Worm (Caenorhabditis elegans) whole organism, L2 larva: Measurements from ENCODE around the gene ZK616.5.

Experiments used
- C34F6.9 ChIP-seq: fragments of 150-350 bp; optimal IDR thresholded peaks from 2 replicates; lab custom pipeline; 2014; ENCODE audit warnings: missing biosample characterization, missing genetic modification characterization
- F13H6.1 ChIP-seq: sonication (generic microtip); optimal IDR thresholded peaks from 2 replicates; lab custom pipeline; 2016; ENCODE audit warnings: missing genetic modification characterization, missing compliant biosample characterization
- R02D3.7 ChIP-seq: fragments of 150-350 bp; optimal IDR thresholded peaks from 2 replicates; lab custom pipeline; 2014; ENCODE audit warnings: missing biosample characterization, missing genetic modification characterization
- ZK546.5 ChIP-seq: sonication (generic microtip); optimal IDR thresholded peaks from 2 replicates; lab custom pipeline; 2017; ENCODE audit warnings: missing biosample characterization, missing genetic modification characterization
- alr-1 ChIP-seq: fragments of 150-350 bp; optimal IDR thresholded peaks from 2 replicates; lab custom pipeline; 2014; ENCODE audit warnings: missing biosample characterization, missing genetic modification characterization
- aly-2 ChIP-seq: fragments of 150-350 bp; optimal IDR thresholded peaks from 2 replicates; lab custom pipeline; 2014; ENCODE audit warnings: missing biosample characterization, missing genetic modification characterization
- ama-1 ChIP-seq: fragments of 150-350 bp; optimal IDR thresholded peaks from 2 replicates; lab custom pipeline; 2018; ENCODE audit warnings: inconsistent platforms
- ceh-16 ChIP-seq: fragments of 150-350 bp; optimal IDR thresholded peaks from 2 replicates; lab custom pipeline; 2014; ENCODE audit warnings: missing biosample characterization, missing genetic modification characterization
- ceh-82 ChIP-seq: fragments of 150-350 bp; optimal IDR thresholded peaks from 2 replicates; lab custom pipeline; 2014; ENCODE audit warnings: missing biosample characterization, missing genetic modification characterization
- crh-2 ChIP-seq: sonication (generic microtip); optimal IDR thresholded peaks from 2 replicates; lab custom pipeline; 2017; ENCODE audit warnings: missing biosample characterization, missing genetic modification characterization
- dmd-4 ChIP-seq: sonication (generic microtip); optimal IDR thresholded peaks from 2 replicates; lab custom pipeline; 2017; ENCODE audit warnings: missing biosample characterization, missing genetic modification characterization
- egl-27 ChIP-seq: sonication (generic microtip); optimal IDR thresholded peaks from 3 replicates; lab custom pipeline; 2017; ENCODE audit warnings: missing biosample characterization, missing genetic modification reagents, missing genetic modification characterization
- fos-1 ChIP-seq: fragments of 150-350 bp; optimal IDR thresholded peaks from 2 replicates; lab custom pipeline; 2014; ENCODE audit warnings: missing biosample characterization, missing genetic modification characterization
- gmeb-1 ChIP-seq: fragments of 150-350 bp; optimal IDR thresholded peaks from 2 replicates; lab custom pipeline; 2014; ENCODE audit warnings: missing biosample characterization, missing genetic modification characterization
- lin-11 ChIP-seq: fragments of 150-350 bp; sonication (generic microtip); optimal IDR thresholded peaks from 2 replicates; lab custom pipeline; 2014; ENCODE audit warnings: missing biosample characterization, missing genetic modification characterization, inconsistent platforms, mixed read lengths
- lin-13 ChIP-seq: fragments of 150-350 bp; optimal IDR thresholded peaks from 2 replicates; lab custom pipeline; 2014; ENCODE audit warnings: missing biosample characterization, missing genetic modification reagents, missing genetic modification characterization
- lin-39 ChIP-seq: fragments of 150-350 bp; optimal IDR thresholded peaks from 2 replicates; lab custom pipeline; 2014; ENCODE audit warnings: missing biosample characterization, missing genetic modification reagents, missing genetic modification characterization
- lsy-2 ChIP-seq, 2 experiments: fragments of 150-350 bp in 1 of 2; sonication (generic microtip) in 1 of 2; optimal IDR thresholded peaks; 2 replicates each; lab custom pipeline; 2014 to 2017; ENCODE audit warnings: missing biosample characterization in 2 of 2, missing genetic modification characterization in 2 of 2
- mab-5 ChIP-seq: fragments of 150-350 bp; optimal IDR thresholded peaks from 2 replicates; lab custom pipeline; 2014; ENCODE audit warnings: missing biosample characterization, missing genetic modification characterization
- mbf-1 ChIP-seq: sonication (generic microtip); optimal IDR thresholded peaks from 2 replicates; lab custom pipeline; 2017; ENCODE audit warnings: missing biosample characterization, missing genetic modification characterization
- nhr-12 ChIP-seq: fragments of 150-350 bp; optimal IDR thresholded peaks from 2 replicates; lab custom pipeline; 2014; ENCODE audit warnings: missing biosample characterization, missing genetic modification characterization
- nhr-129 ChIP-seq: fragments of 150-350 bp; optimal IDR thresholded peaks from 2 replicates; lab custom pipeline; 2014; ENCODE audit warnings: missing biosample characterization, missing genetic modification characterization
- nhr-23 ChIP-seq: fragments of 150-350 bp; optimal IDR thresholded peaks from 2 replicates; lab custom pipeline; 2014; ENCODE audit warnings: missing biosample characterization, missing genetic modification reagents, missing genetic modification characterization
- nhr-237 ChIP-seq: fragments of 150-350 bp; optimal IDR thresholded peaks from 2 replicates; lab custom pipeline; 2014; ENCODE audit warnings: missing biosample characterization, missing genetic modification characterization
- nhr-77 ChIP-seq: fragments of 150-350 bp; optimal IDR thresholded peaks from 2 replicates; lab custom pipeline; 2014; ENCODE audit warnings: missing biosample characterization, missing genetic modification characterization
- peb-1 ChIP-seq: fragments of 150-350 bp; optimal IDR thresholded peaks from 2 replicates; lab custom pipeline; 2014; ENCODE audit warnings: missing biosample characterization, missing genetic modification characterization
- sem-4 ChIP-seq: fragments of 150-350 bp; optimal IDR thresholded peaks from 2 replicates; lab custom pipeline; 2014; ENCODE audit warnings: missing biosample characterization, missing genetic modification reagents, missing genetic modification characterization
- sma-3 ChIP-seq: sonication (generic microtip); optimal IDR thresholded peaks from 2 replicates; lab custom pipeline; 2016; ENCODE audit warnings: missing genetic modification reagents, missing genetic modification characterization, missing compliant biosample characterization
- sma-9 ChIP-seq, 2 experiments: fragments of 150-350 bp in 1 of 2; sonication (generic microtip) in 1 of 2; optimal IDR thresholded peaks; 2 replicates each; lab custom pipeline; 2014 to 2016; ENCODE audit warnings: missing genetic modification characterization in 2 of 2, mild to moderate bottlenecking in 1 of 2, missing biosample characterization in 1 of 2, missing compliant biosample characterization in 1 of 2, missing genetic modification reagents in 1 of 2, moderate library complexity in 1 of 2
- unc-39 ChIP-seq: fragments of 150-350 bp; optimal IDR thresholded peaks from 2 replicates; lab custom pipeline; 2014; ENCODE audit warnings: missing biosample characterization, missing genetic modification characterization
- unc-62 ChIP-seq: fragments of 150-350 bp; optimal IDR thresholded peaks from 2 replicates; lab custom pipeline; 2014; ENCODE audit warnings: missing biosample characterization, missing genetic modification reagents, missing genetic modification characterization
- zag-1 ChIP-seq: fragments of 150-350 bp; optimal IDR thresholded peaks from 2 replicates; lab custom pipeline; 2014; ENCODE audit warnings: missing biosample characterization, missing genetic modification characterization
- ztf-1 ChIP-seq: fragments of 200-800 bp; sonication (Bioruptor generic); conservative IDR thresholded peaks from 2 replicates; pipeline ENCODE4 v1.3.6; 2022; ENCODE audit warnings: missing genetic modification characterization, missing compliant biosample characterization
- ztf-11 ChIP-seq: sonication (generic microtip); optimal IDR thresholded peaks from 2 replicates; lab custom pipeline; 2017; ENCODE audit warnings: missing biosample characterization, missing genetic modification characterization
- ztf-4 ChIP-seq: fragments of 150-350 bp; optimal IDR thresholded peaks from 2 replicates; lab custom pipeline; 2014; ENCODE audit warnings: missing biosample characterization, missing genetic modification characterization

The ZK616.5 gene

DNA sequence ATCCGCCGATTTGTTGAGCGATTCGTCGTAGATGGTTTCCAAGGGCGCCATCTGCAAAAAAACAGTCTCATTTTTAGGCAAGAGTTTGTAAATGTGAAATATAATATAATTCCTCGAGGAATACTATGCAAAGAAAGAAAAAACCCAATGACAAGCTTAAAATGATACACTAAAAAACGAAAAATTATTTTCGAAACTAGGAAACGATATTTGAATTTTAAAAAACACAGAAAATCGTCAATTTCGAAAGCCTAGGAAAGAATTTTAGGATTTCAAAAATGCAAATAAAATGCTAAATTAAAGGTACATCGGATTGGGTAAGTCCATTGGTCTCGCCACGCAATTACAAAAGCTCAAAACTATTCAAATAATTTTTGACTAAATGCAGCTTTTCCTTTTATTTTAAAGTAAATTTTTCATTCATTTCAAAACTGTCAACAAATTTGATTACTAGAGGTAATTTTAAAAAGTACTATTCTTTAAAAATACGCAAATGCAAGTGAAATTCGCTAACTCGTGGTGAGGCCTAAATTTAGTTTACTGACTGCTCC lies at the start of gene ZK616.5, which contains the start of gene htp-1:
TSS of gene ZK616.5 (plus strand) at position 423 of the 551 bp plus-strand sequence.
TSS of gene htp-1 (minus strand) at position 51 of the 551 bp plus-strand sequence.
- no peak for TF ChIP-seq mbf-1 (tag; lab: Kevin White, UChicago)
- no peak for TF ChIP-seq lin-13
- TF ChIP-seq aly-2 (tag; lab: Kevin White, UChicago): no peak
- no peak for TF ChIP-seq unc-39
- no peak for TF ChIP-seq lin-39 (tag; lab: Kevin White, UChicago)
- no peak for TF ChIP-seq sma-3
- no peak for TF ChIP-seq nhr-129 (tag; lab: Kevin White, UChicago)
- TF ChIP-seq lin-11 (tag; lab: Kevin White, UChicago): no peak
- no peak for TF ChIP-seq zag-1 (tag; lab: Kevin White, UChicago)
- no peak for TF ChIP-seq lsy-2 (tag; optimal IDR thresholded peaks at IDR 0.05; lab: Kevin White, UChicago)
- TF ChIP-seq, all 48 proteins: peak for 0

DNA sequence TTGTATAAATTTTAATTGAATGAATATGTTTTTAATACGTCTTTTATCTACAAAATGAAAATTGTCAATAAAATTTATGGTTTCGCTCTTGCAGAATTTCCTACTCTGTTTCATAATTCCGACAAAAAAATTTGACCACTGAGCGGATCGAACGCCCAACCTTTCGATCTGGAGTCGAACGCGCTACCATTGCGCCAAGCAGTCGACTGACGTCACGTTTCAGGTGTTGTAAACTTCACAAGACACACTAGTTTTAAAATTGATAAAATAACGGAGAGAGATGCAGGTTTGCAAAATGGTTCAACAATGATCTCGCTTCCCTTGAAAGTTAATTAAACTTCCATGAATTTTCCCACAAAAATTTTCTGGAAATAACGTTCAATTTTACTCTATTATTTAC lies 47.6 kb upstream of the ZK616.5 start:
- no peak for TF ChIP-seq nhr-129 (tag; lab: Kevin White, UChicago)
- no peak for TF ChIP-seq dmd-4 (tag; lab: Kevin White, UChicago)
- no peak for TF ChIP-seq ZK546.5 (tag; lab: Kevin White, UChicago)
- TF ChIP-seq R02D3.7 (tag; lab: Kevin White, UChicago): no peak
- TF ChIP-seq nhr-12 (tag; lab: Kevin White, UChicago): no peak
- TF ChIP-seq unc-62 (GFP tag; lab: Kevin White, UChicago): no peak
- TF ChIP-seq mbf-1 (tag; lab: Kevin White, UChicago): no peak
- TF ChIP-seq fos-1 (tag; lab: Kevin White, UChicago): peak; percentile 13
- peak; percentile 60 for TF ChIP-seq sma-3
- TF ChIP-seq egl-27 (tag; lab: Kevin White, UChicago): no peak
- no peak for TF ChIP-seq peb-1 (tag; lab: Kevin White, UChicago)
- TF ChIP-seq nhr-77 (tag; lab: Kevin White, UChicago): no peak
- TF ChIP-seq aly-2 (tag; lab: Kevin White, UChicago): no peak
- TF ChIP-seq nhr-237 (tag; lab: Kevin White, UChicago): no peak
- TF ChIP-seq unc-39: no peak
- peak; percentile 24 for TF ChIP-seq lin-13
- no peak for TF ChIP-seq C34F6.9 (tag; lab: Kevin White, UChicago)
- no peak for TF ChIP-seq ceh-16 (tag; lab: Kevin White, UChicago)
- no peak for TF ChIP-seq zag-1 (tag; lab: Kevin White, UChicago)
- no peak for TF ChIP-seq F13H6.1
- no peak for TF ChIP-seq sem-4 (tag; lab: Kevin White, UChicago)
- TF ChIP-seq ceh-82: no peak
- TF ChIP-seq ztf-4 (tag; lab: Kevin White, UChicago): no peak
- no peak for TF ChIP-seq ztf-1 (GFP tag; lab: Robert Waterston, UW)
- TF ChIP-seq lin-11 (tag; lab: Kevin White, UChicago): no peak
- TF ChIP-seq ama-1 (lab: Kevin White, UChicago): no peak
- peak; percentile 48 for TF ChIP-seq crh-2 (tag; lab: Kevin White, UChicago)
- no peak for TF ChIP-seq gmeb-1 (tag; lab: Kevin White, UChicago)
- TF ChIP-seq alr-1: no peak
- no peak for TF ChIP-seq mab-5 (tag; lab: Kevin White, UChicago)
- no peak for TF ChIP-seq ztf-11 (tag; lab: Kevin White, UChicago)
- no peak for TF ChIP-seq nhr-23

DNA sequence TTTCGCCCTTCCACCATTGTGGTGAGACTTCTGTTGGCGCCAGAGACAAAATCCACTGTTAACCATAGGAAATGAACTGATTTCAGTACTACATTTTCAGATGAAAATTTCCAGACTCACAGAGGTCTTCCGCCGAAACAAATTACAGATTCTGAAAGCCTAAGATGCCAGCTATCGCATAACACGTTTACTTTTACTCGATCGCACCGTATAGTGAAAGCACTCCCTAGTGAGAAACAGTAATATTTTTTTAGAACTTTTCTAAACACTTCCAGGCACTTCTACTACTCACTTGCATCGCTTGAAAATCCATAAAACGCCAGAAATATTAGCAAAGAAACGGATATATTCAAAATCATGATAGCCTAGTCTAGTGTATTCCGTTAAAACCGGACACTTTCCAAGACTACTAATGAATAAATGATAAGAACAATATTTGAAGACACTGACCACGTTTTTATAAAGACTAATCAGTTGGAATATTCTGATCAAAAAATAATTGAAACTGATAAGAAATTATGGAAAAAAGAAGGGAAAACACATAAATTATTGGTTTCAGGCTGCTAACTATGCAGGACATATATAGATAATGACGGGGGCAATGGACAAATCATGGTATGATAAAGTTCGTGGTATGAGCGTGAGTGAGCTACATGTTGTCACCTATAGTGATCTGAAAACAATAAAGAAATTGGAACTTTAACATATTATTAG lies 41.1 kb upstream of the ZK616.5 start, which contains the start of gene gba-4:
TSS of gene gba-4 (minus strand) at position 418 of the 714 bp plus-strand sequence.
- peak; percentile 68 for TF ChIP-seq fos-1 (tag; lab: Kevin White, UChicago)

DNA sequence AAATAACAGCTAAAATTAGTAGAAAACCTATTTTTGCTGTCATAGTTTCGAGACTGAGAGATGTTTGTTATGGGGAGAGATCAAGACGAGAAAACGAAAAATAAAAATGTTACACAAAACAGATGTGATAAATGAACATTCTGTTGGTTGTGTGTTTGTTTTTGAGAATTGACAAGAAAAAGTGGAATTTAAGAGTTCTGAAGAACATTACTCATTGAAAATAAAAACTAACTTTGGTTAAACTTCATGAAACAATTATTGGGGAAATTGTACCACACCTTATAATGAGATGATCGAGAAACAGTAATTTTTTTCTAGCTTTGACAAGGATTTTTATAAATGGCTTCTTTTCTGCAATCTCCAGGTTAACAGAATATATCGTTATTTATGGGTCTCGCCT lies 38.4 kb upstream of the ZK616.5 start, which contains the start of gene Y4C6B.7:
TSS of gene Y4C6B.7 (minus strand) at position 101 of the 400 bp plus-strand sequence.
- no peak for TF ChIP-seq ztf-4 (tag; lab: Kevin White, UChicago)
- no peak for TF ChIP-seq ztf-1 (GFP tag; lab: Robert Waterston, UW)
- TF ChIP-seq sma-9 (GFP tag; optimal IDR thresholded peaks at IDR 0.05; lab: Kevin White, UChicago): no peak
- no peak for TF ChIP-seq sma-9 (tag; optimal IDR thresholded peaks at IDR 0.05; lab: Kevin White, UChicago)
- no peak for TF ChIP-seq unc-62 (GFP tag; lab: Kevin White, UChicago)
- TF ChIP-seq, all 48 proteins: peak for 0
